Fruit fly (Drosophila melanogaster) whole organism: ENCODE results near the gene CG11700.

Experiments used
- CG8478 ChIP-seq: fragments of >200 bp; optimal IDR thresholded peaks from 2 replicates; lab custom pipeline; 2018; ENCODE audit warnings: inconsistent platforms
- EcR ChIP-seq, 2 experiments: fragments of >200 bp; optimal IDR thresholded peaks; 2 replicates each; lab custom pipeline; 2017; ENCODE audit warnings: missing biosample characterization in 2 of 2, missing genetic modification characterization in 2 of 2, missing genetic modification reagents in 2 of 2
- psq ChIP-seq: fragments of >200 bp; optimal IDR thresholded peaks from 2 replicates; lab custom pipeline; 2017
- usp ChIP-seq: fragments of >200 bp; optimal IDR thresholded peaks from 2 replicates; lab custom pipeline; 2017; ENCODE audit warnings: missing biosample characterization, missing genetic modification characterization, mixed read lengths

DNA sequence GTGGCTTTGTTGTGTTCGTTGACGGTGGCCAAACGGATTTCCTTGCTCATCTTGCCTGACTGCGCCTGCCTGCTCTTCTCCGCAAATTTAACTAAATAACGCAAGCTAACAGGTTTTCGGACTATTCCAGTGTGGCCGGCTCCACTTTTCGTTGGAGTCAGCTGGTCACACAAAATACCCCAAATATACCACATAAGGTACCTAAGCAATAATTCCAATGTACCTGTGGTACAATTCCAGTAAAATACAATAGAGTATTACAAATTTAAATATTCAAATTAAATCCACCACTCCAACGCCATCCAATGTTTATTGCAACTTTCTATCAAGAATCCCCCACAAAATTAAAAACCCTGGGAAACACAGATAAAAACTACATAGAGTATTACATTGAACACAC lies 6.8 kb downstream of the CG11700 start, which contains the start of gene CG3566:
- no peak for TF ChIP-seq usp (GFP tag; lab: Kevin White, UChicago)
- TF ChIP-seq EcR (GFP tag; optimal IDR thresholded peaks at IDR 0.05; lab: Kevin White, UChicago), result no peak
- TF ChIP-seq psq (lab: Kevin White, UChicago), result no peak
- no peak for TF ChIP-seq CG8478 (lab: Kevin White, UChicago)
